Worm (Caenorhabditis elegans): ENCODE results near the gene pis-1.
"Not testable (repeated sequence)": the region's sequence is repeated elsewhere in the genome, so short reads cannot be mapped to it uniquely, and the experiment has no call there.

pis-1 gene

ce11 chrIV:9772096-9772720, 24.2 kb downstream of the pis-1 start, which contains the start of gene cav-1:
TSS of gene cav-1 (plus strand) at chrIV:9772510.
- TF ChIP-seq Y75B8A.6 (GFP tag; IDR thresholded peaks at IDR 0.05) (no peak), nhr-48 (tag; optimal IDR thresholded peaks at IDR 0.05) (no peak), aha-1 (tag) (no peak), vab-7 (GFP tag; IDR thresholded peaks at IDR 0.05) (no peak), lin-39 (tag; optimal IDR thresholded peaks at IDR 0.05) (no peak), nhr-11 (tag; optimal IDR thresholded peaks at IDR 0.05) (no peak), jun-1 (tag; optimal IDR thresholded peaks at IDR 0.05) (no peak), cey-2 (tag; optimal IDR thresholded peaks at IDR 0.05; ENCODE audit: borderline replicate concordance, insufficient read depth) (no peak), F44E2.7 (GFP tag; IDR thresholded peaks at IDR 0.05) (no peak), nhr-10 (tag; optimal IDR thresholded peaks at IDR 0.05) (no peak), aly-2 (tag; optimal IDR thresholded peaks at IDR 0.05) (no peak), tra-1 (GFP tag; IDR thresholded peaks at IDR 0.05) (no peak), T20F7.1 (GFP tag; optimal IDR thresholded peaks at IDR 0.05) (no peak), unc-130 (GFP tag; optimal IDR thresholded peaks at IDR 0.05) (no peak), mxl-3 (GFP tag; optimal IDR thresholded peaks at IDR 0.05) (no peak), hif-1 (tag; optimal IDR thresholded peaks at IDR 0.05) (no peak), ceh-32 (tag; optimal IDR thresholded peaks at IDR 0.05; ENCODE audit: poor library complexity) (no peak), mdl-1 (tag; optimal IDR thresholded peaks at IDR 0.05) (no peak), zip-2 (tag; optimal IDR thresholded peaks at IDR 0.05) (no peak)

- TF ChIP-seq F37D6.2 (tag; optimal IDR thresholded peaks at IDR 0.05), result no peak
- no peak for TF ChIP-seq Y48G9A.11 (GFP tag; IDR thresholded peaks at IDR 0.05)
- no peak for TF ChIP-seq pqm-1 (tag; optimal IDR thresholded peaks at IDR 0.05)
- TF ChIP-seq duxl-1 (tag; optimal IDR thresholded peaks at IDR 0.05; ENCODE audit: poor library complexity), result no peak
- TF ChIP-seq tag-97 (GFP tag; IDR thresholded peaks at IDR 0.05), result no peak
- no peak for TF ChIP-seq R02D3.7 (tag; optimal IDR thresholded peaks at IDR 0.05)
- no peak for TF ChIP-seq F44E2.7 (GFP tag; IDR thresholded peaks at IDR 0.05)
Observed at ce11 chrIV:9770798-9771197, 25.6 kb downstream of the pis-1 start.

ce11 chrIV:9769746-9770145, 26.6 kb downstream of the pis-1 start, which contains the start of gene msp-78:
TSS of gene msp-78 (plus strand) at chrIV:9770046.
- not testable (repeated sequence) for TF ChIP-seq nhr-102 (tag; optimal IDR thresholded peaks at IDR 0.05); dve-1 (tag; optimal IDR thresholded peaks at IDR 0.05; ENCODE audit: insufficient read depth); daf-16 (GFP tag; optimal IDR thresholded peaks at IDR 0.05); daf-16 (tag; optimal IDR thresholded peaks at IDR 0.05)

ce11 chrIV:9767054-9767453, 29.3 kb downstream of the pis-1 start, which contains the start of gene msp-79:
TSS of gene msp-79 (minus strand) at chrIV:9767154.
- TF ChIP-seq Y75B8A.6 (GFP tag; IDR thresholded peaks at IDR 0.05); ZK546.5 (tag; optimal IDR thresholded peaks at IDR 0.05); snpc-4 (tag; optimal IDR thresholded peaks at IDR 0.05): not testable (repeated sequence)

ce11 chrIV:9766250-9766649, 30.1 kb downstream of the pis-1 start, which contains the start of gene ssp-36:
TSS of gene ssp-36 (minus strand) at chrIV:9766350.
- no peak for TF ChIP-seq unc-130 (GFP tag; optimal IDR thresholded peaks at IDR 0.05)
- TF ChIP-seq nhr-41 (GFP tag; IDR thresholded peaks at IDR 0.05), result no peak
- TF ChIP-seq dpl-1 (GFP tag; optimal IDR thresholded peaks at IDR 0.05), result no peak
- TF ChIP-seq aha-1 (tag), result no peak
- TF ChIP-seq hlh-30 (tag; optimal IDR thresholded peaks at IDR 0.05; ENCODE audit: insufficient read depth), result no peak
- TF ChIP-seq mxl-2 (GFP tag; conservative IDR thresholded peaks at IDR 0.05), result no peak
- no peak for TF ChIP-seq ceh-62 (tag; optimal IDR thresholded peaks at IDR 0.05)
- no peak for TF ChIP-seq sdz-12 (GFP tag; optimal IDR thresholded peaks at IDR 0.05)
- no peak for TF ChIP-seq nhr-77 (tag; optimal IDR thresholded peaks at IDR 0.05)
- no peak for TF ChIP-seq daf-8 (GFP tag; IDR thresholded peaks at IDR 0.05)
- TF ChIP-seq mep-1 (tag; optimal IDR thresholded peaks at IDR 0.05), result no peak
- no peak for TF ChIP-seq ztf-7 (tag; optimal IDR thresholded peaks at IDR 0.05)
- TF ChIP-seq spr-3 (GFP tag; optimal IDR thresholded peaks at IDR 0.05), result no peak
